Fruit fly (Drosophila melanogaster) whole organism, embryonic: Measurements from ENCODE around the gene Dyrk2.

Source experiments
- Antp ChIP-seq: fragments of 200-800 bp; sonication (Bioruptor generic); optimal IDR thresholded peaks from 3 replicates; lab custom pipeline; 2016; ENCODE audit warnings: missing biosample characterization, missing genetic modification characterization
- Atf6 ChIP-seq: fragments of 200-800 bp; sonication (Bioruptor generic); IDR thresholded peaks from 2 replicates; pipeline ENCODE4 v1.3.6; 2022; ENCODE audit warnings: missing biosample characterization, missing genetic modification characterization
- BEAF-32 ChIP-seq: fragments of 200-800 bp; sonication (Bioruptor generic); optimal IDR thresholded peaks from 3 replicates; lab custom pipeline; 2017; ENCODE audit warnings: missing biosample characterization, missing genetic modification characterization, mild to moderate bottlenecking, moderate library complexity, missing genetic modification reagents
- CG10462 ChIP-seq: fragments of 200-800 bp; sonication (Bioruptor generic); optimal IDR thresholded peaks from 2 replicates; lab custom pipeline; 2016; ENCODE audit warnings: missing biosample characterization, missing genetic modification characterization
- CG10543 ChIP-seq: fragments of 200-800 bp; sonication (Bioruptor generic); optimal IDR thresholded peaks from 3 replicates; lab custom pipeline; 2017; ENCODE audit warnings: missing biosample characterization, mild to moderate bottlenecking, missing genetic modification characterization, moderate library complexity
- CG10654 ChIP-seq: fragments of 200-800 bp; sonication (Bioruptor generic); optimal IDR thresholded peaks from 2 replicates; lab custom pipeline; 2016; ENCODE audit warnings: missing biosample characterization, missing genetic modification characterization
- CG11560 ChIP-seq: fragments of 200-800 bp; sonication (Bioruptor generic); IDR thresholded peaks from 3 replicates; pipeline ENCODE4 v1.3.6; 2022; ENCODE audit warnings: missing biosample characterization, missing genetic modification characterization
- CG15011 ChIP-seq: fragments of 200-800 bp; sonication (Bioruptor generic); optimal IDR thresholded peaks from 3 replicates; lab custom pipeline; 2018; ENCODE audit warnings: missing biosample characterization, mild to moderate bottlenecking, missing genetic modification characterization
- CG17361 ChIP-seq: fragments of 200-800 bp; sonication (Bioruptor generic); IDR thresholded peaks from 3 replicates; pipeline ENCODE4 v1.3.6; 2022; ENCODE audit warnings: missing biosample characterization, missing genetic modification characterization
- CG17568 ChIP-seq: fragments of 200-800 bp; sonication (Bioruptor generic); optimal IDR thresholded peaks from 2 replicates; lab custom pipeline; 2018; ENCODE audit warnings: missing biosample characterization, mild to moderate bottlenecking, missing genetic modification characterization, moderate library complexity
- CG18599 ChIP-seq: fragments of 200-800 bp; sonication (Bioruptor generic); optimal IDR thresholded peaks from 3 replicates; lab custom pipeline; 2017; ENCODE audit warnings: missing biosample characterization, missing genetic modification characterization, mild to moderate bottlenecking, moderate library complexity, missing genetic modification reagents
- CG2120 ChIP-seq: fragments of 200-800 bp; sonication (Bioruptor generic); optimal IDR thresholded peaks from 3 replicates; lab custom pipeline; 2016; ENCODE audit warnings: missing biosample characterization, missing genetic modification characterization
- CG30403 ChIP-seq: fragments of 200-800 bp; sonication (Bioruptor generic); optimal IDR thresholded peaks from 3 replicates; lab custom pipeline; 2016; ENCODE audit warnings: missing biosample characterization, missing genetic modification characterization
- CG3407 ChIP-seq: fragments of 200-800 bp; sonication (Bioruptor generic); optimal IDR thresholded peaks from 2 replicates; lab custom pipeline; 2018; ENCODE audit warnings: missing biosample characterization, mild to moderate bottlenecking, missing genetic modification characterization
- CG3847 ChIP-seq: fragments of 200-800 bp; sonication (Bioruptor generic); IDR thresholded peaks from 2 replicates; pipeline ENCODE4 v1.3.6; 2022; ENCODE audit warnings: missing biosample characterization, missing genetic modification characterization
- CG4730 ChIP-seq: fragments of 200-800 bp; sonication (Bioruptor generic); IDR thresholded peaks from 2 replicates; pipeline ENCODE4 v1.3.6; 2022; ENCODE audit warnings: missing biosample characterization, missing genetic modification characterization
- CG5180 ChIP-seq: fragments of 200-800 bp; sonication (Bioruptor generic); optimal IDR thresholded peaks from 3 replicates; lab custom pipeline; 2017; ENCODE audit warnings: missing biosample characterization, missing genetic modification characterization, mild to moderate bottlenecking, moderate library complexity, missing genetic modification reagents
- CG6813 ChIP-seq: fragments of 200-800 bp; sonication (Bioruptor generic); optimal IDR thresholded peaks from 2 replicates; lab custom pipeline; 2017; ENCODE audit warnings: missing biosample characterization, missing genetic modification characterization, mild to moderate bottlenecking, moderate library complexity, missing genetic modification reagents
- CG7987 ChIP-seq: fragments of 200-800 bp; sonication (Bioruptor generic); optimal IDR thresholded peaks from 2 replicates; lab custom pipeline; 2018; ENCODE audit warnings: missing biosample characterization, mild to moderate bottlenecking, missing genetic modification characterization, moderate library complexity
- CG8388 ChIP-seq: fragments of 200-800 bp; sonication (Bioruptor generic); optimal IDR thresholded peaks from 2 replicates; lab custom pipeline; 2019; ENCODE audit warnings: missing biosample characterization, mild to moderate bottlenecking, missing genetic modification characterization, moderate library complexity
- CG8924 ChIP-seq: fragments of 200-800 bp; optimal IDR thresholded peaks from 3 replicates; lab custom pipeline; 2019; ENCODE audit warnings: missing biosample characterization, mild to moderate bottlenecking, missing genetic modification characterization, moderate library complexity
- CG9609 ChIP-seq: fragments of 200-800 bp; sonication (Bioruptor generic); optimal IDR thresholded peaks from 3 replicates; lab custom pipeline; 2016; ENCODE audit warnings: missing biosample characterization, missing genetic modification characterization
- Gug ChIP-seq: fragments of 200-800 bp; sonication (Bioruptor generic); IDR thresholded peaks from 4 replicates; pipeline ENCODE4 v1.3.6; 2022; ENCODE audit warnings: missing biosample characterization, missing genetic modification characterization
- HLH54F ChIP-seq: fragments of 200-800 bp; sonication (Bioruptor generic); optimal IDR thresholded peaks from 3 replicates; lab custom pipeline; 2016; ENCODE audit warnings: missing biosample characterization, missing genetic modification characterization
- HLHmδ ChIP-seq: fragments of 200-800 bp; sonication (Bioruptor generic); optimal IDR thresholded peaks from 2 replicates; lab custom pipeline; 2018; ENCODE audit warnings: missing biosample characterization, mild to moderate bottlenecking, missing genetic modification characterization, moderate library complexity
- HmgZ ChIP-seq: fragments of 200-800 bp; sonication (Bioruptor generic); optimal IDR thresholded peaks from 2 replicates; lab custom pipeline; 2018; ENCODE audit warnings: missing biosample characterization, mild to moderate bottlenecking, missing genetic modification characterization
- Hmx ChIP-seq: fragments of 200-800 bp; sonication (Bioruptor generic); optimal IDR thresholded peaks from 2 replicates; lab custom pipeline; 2016; ENCODE audit warnings: missing biosample characterization, missing genetic modification characterization
- Hr3 ChIP-seq: fragments of 200-800 bp; sonication (Bioruptor generic); optimal IDR thresholded peaks from 3 replicates; lab custom pipeline; 2016; ENCODE audit warnings: missing biosample characterization, missing genetic modification characterization
- Kr ChIP-seq: fragments of 200-800 bp; sonication (Bioruptor generic); optimal IDR thresholded peaks from 2 replicates; lab custom pipeline; 2017; ENCODE audit warnings: missing biosample characterization, mild to moderate bottlenecking, missing genetic modification characterization
- Lim3 ChIP-seq: fragments of 200-800 bp; sonication (Bioruptor generic); IDR thresholded peaks from 2 replicates; pipeline ENCODE4 v1.3.6; 2022; ENCODE audit warnings: missing biosample characterization, missing genetic modification characterization
- Mes4 ChIP-seq: fragments of 200-800 bp; sonication (Bioruptor generic); optimal IDR thresholded peaks from 2 replicates; lab custom pipeline; 2016; ENCODE audit warnings: missing biosample characterization, missing genetic modification characterization
- Neu2 ChIP-seq: fragments of 200-800 bp; sonication (Bioruptor generic); optimal IDR thresholded peaks from 3 replicates; lab custom pipeline; 2016; ENCODE audit warnings: missing biosample characterization, missing genetic modification characterization, borderline replicate concordance
- Oli ChIP-seq: fragments of 200-800 bp; sonication (Bioruptor generic); optimal IDR thresholded peaks from 2 replicates; lab custom pipeline; 2018; ENCODE audit warnings: missing biosample characterization, mild to moderate bottlenecking, missing genetic modification characterization, moderate library complexity
- Xrp1 ChIP-seq: fragments of 200-800 bp; sonication (Bioruptor generic); IDR thresholded peaks from 2 replicates; pipeline ENCODE4 v1.3.6; 2022; ENCODE audit warnings: missing biosample characterization, missing genetic modification characterization
- YL-1 ChIP-seq: fragments of 200-800 bp; sonication (Bioruptor generic); optimal IDR thresholded peaks from 3 replicates; lab custom pipeline; 2017; ENCODE audit warnings: missing biosample characterization, mild to moderate bottlenecking, missing genetic modification characterization
- chm ChIP-seq: fragments of 200-800 bp; sonication (Bioruptor generic); IDR thresholded peaks from 2 replicates; pipeline ENCODE4 v1.3.6; 2022; ENCODE audit warnings: missing biosample characterization, missing genetic modification characterization
- chn ChIP-seq: fragments of 200-800 bp; sonication (Bioruptor generic); optimal IDR thresholded peaks from 2 replicates; lab custom pipeline; 2016; ENCODE audit warnings: missing biosample characterization, missing genetic modification characterization
- lilli ChIP-seq: fragments of 200-800 bp; sonication (Bioruptor generic); optimal IDR thresholded peaks from 3 replicates; lab custom pipeline; 2016; ENCODE audit warnings: missing biosample characterization, missing genetic modification characterization
- nau ChIP-seq: fragments of 200-800 bp; sonication (Bioruptor generic); optimal IDR thresholded peaks from 3 replicates; lab custom pipeline; 2017; ENCODE audit warnings: missing biosample characterization, mild to moderate bottlenecking, missing genetic modification characterization, missing genetic modification reagents
- pnt ChIP-seq: fragments of 200-800 bp; sonication (Bioruptor generic); optimal IDR thresholded peaks from 3 replicates; lab custom pipeline; 2016; ENCODE audit warnings: missing biosample characterization, missing genetic modification characterization
- prd ChIP-seq, 3 experiments: fragments of >200 bp in 2 of 3; fragments of 200-800 bp in 1 of 3; sonication (Bioruptor generic) in 1 of 3; optimal IDR thresholded peaks in 2 of 3; IDR thresholded peaks in 1 of 3; 2 replicates in 2 of 3; 3 replicates in 1 of 3; pipeline versions ENCODE4 v1.3.6 to Lab custom; 2017 to 2022; ENCODE audit warnings: missing biosample characterization in 1 of 3, missing genetic modification characterization in 1 of 3
- pros ChIP-seq: fragments of 200-800 bp; sonication (Bioruptor generic); optimal IDR thresholded peaks from 3 replicates; lab custom pipeline; 2019; ENCODE audit warnings: missing biosample characterization, mild to moderate bottlenecking, missing genetic modification characterization, moderate library complexity
- sc ChIP-seq, 3 experiments: fragments of >200 bp in 2 of 3; fragments of 200-800 bp in 1 of 3; sonication (Bioruptor generic) in 1 of 3; optimal IDR thresholded peaks; 2 replicates in 2 of 3; 3 replicates in 1 of 3; lab custom pipeline; 2017; ENCODE audit warnings: mild to moderate bottlenecking in 1 of 3, missing biosample characterization in 1 of 3, missing genetic modification characterization in 1 of 3, missing genetic modification reagents in 1 of 3
- sens-2 ChIP-seq: fragments of 200-800 bp; sonication (Bioruptor generic); IDR thresholded peaks from 2 replicates; pipeline ENCODE4 v1.3.6; 2022; ENCODE audit warnings: missing biosample characterization, missing genetic modification characterization
- sob ChIP-seq: fragments of 200-800 bp; sonication (Bioruptor generic); IDR thresholded peaks from 2 replicates; pipeline ENCODE4 v1.3.6; 2022; ENCODE audit warnings: missing biosample characterization, missing genetic modification characterization
- sr ChIP-seq: fragments of 200-800 bp; sonication (Bioruptor generic); IDR thresholded peaks from 3 replicates; pipeline ENCODE4 v1.3.6; 2022; ENCODE audit warnings: missing biosample characterization, missing genetic modification characterization
- toy ChIP-seq: fragments of 200-800 bp; sonication (Bioruptor generic); IDR thresholded peaks from 2 replicates; pipeline ENCODE4 v1.3.6; 2022; ENCODE audit warnings: missing biosample characterization, missing genetic modification characterization
- tx ChIP-seq: fragments of 200-800 bp; sonication (Bioruptor generic); optimal IDR thresholded peaks from 2 replicates; lab custom pipeline; 2016; ENCODE audit warnings: missing biosample characterization, missing genetic modification characterization
- yki ChIP-seq: fragments of >200 bp; optimal IDR thresholded peaks from 3 replicates; lab custom pipeline; 2018
- zfh1 ChIP-seq: fragments of 200-800 bp; sonication (Bioruptor generic); IDR thresholded peaks from 3 replicates; pipeline ENCODE4 v1.3.6; 2022; ENCODE audit warnings: missing biosample characterization, missing genetic modification characterization

The Dyrk2 gene

dm6 chr2L:14141238-14141637, 92.7 kb downstream of the Dyrk2 start (continued):
- TF ChIP-seq CG5180 (GFP tag; lab: Kevin White, UChicago) = no peak
- no peak for TF ChIP-seq CG10543 (GFP tag; lab: Kevin White, UChicago)
- 0 out of 3 replicates have a peak, but pooled peaks have one; percentile 35 for TF ChIP-seq CG17361 (GFP tag; lab: Robert Waterston, UW)
- no peak for TF ChIP-seq HmgZ (tag; lab: Kevin White, UChicago)
- peak; percentile 36; the same call in 1 of the 2 replicates for TF ChIP-seq chm (GFP tag; lab: Robert Waterston, UW)
- 0 out of 3 replicates have a peak, but pooled peaks have one; percentile 16 for TF ChIP-seq zfh1
- TF ChIP-seq CG2120 (GFP tag; lab: Kevin White, UChicago) = peak; percentile 68
- TF ChIP-seq CG9609 (GFP tag; lab: Kevin White, UChicago) = no peak
- TF ChIP-seq Gug (GFP tag; lab: Robert Waterston, UW) = 0 out of 4 replicates have a peak, but pooled peaks have one; percentile 21
- TF ChIP-seq CG15011 = no peak
- no peak for TF ChIP-seq Neu2 (GFP tag; lab: Kevin White, UChicago)
- TF ChIP-seq sc (optimal IDR thresholded peaks at IDR 0.05; lab: Kevin White, UChicago) = no peak
- no peak for TF ChIP-seq sc (GFP tag; optimal IDR thresholded peaks at IDR 0.05; lab: Kevin White, UChicago)
- no peak for TF ChIP-seq chn (GFP tag; lab: Kevin White, UChicago)
- TF ChIP-seq yki (lab: Kevin White, UChicago) = no peak
- no peak for TF ChIP-seq sens-2 (GFP tag; lab: Robert Waterston, UW)
- TF ChIP-seq Xrp1 = peak; percentile 21; the same call in 1 of the 2 replicates
- TF ChIP-seq BEAF-32 (GFP tag; lab: Kevin White, UChicago) = no peak
- no peak for TF ChIP-seq prd (optimal IDR thresholded peaks at IDR 0.05; lab: Kevin White, UChicago)
- TF ChIP-seq prd (GFP tag; IDR thresholded peaks at IDR 0.05; lab: Robert Waterston, UW) = peak; percentile 46; the same call in 1 of the 3 replicates
- TF ChIP-seq Oli (tag; lab: Kevin White, UChicago) = peak; percentile 25
- TF ChIP-seq Atf6 (GFP tag; lab: Robert Waterston, UW) = peak; percentile 47; the same call in 1 of the 2 replicates
- no peak for TF ChIP-seq pnt (GFP tag; lab: Kevin White, UChicago)
- TF ChIP-seq CG18599 (GFP tag; lab: Kevin White, UChicago) = peak; percentile 85
- TF ChIP-seq CG30403 (GFP tag; lab: Kevin White, UChicago) = peak; percentile 39
- no peak for TF ChIP-seq CG6813
- no peak for TF ChIP-seq CG10654 (GFP tag; lab: Kevin White, UChicago)
- TF ChIP-seq Lim3 (GFP tag; lab: Robert Waterston, UW) = no peak
- no peak for TF ChIP-seq sr (GFP tag; lab: Robert Waterston, UW)
- no peak for TF ChIP-seq Kr
- no peak for TF ChIP-seq nau (GFP tag; lab: Kevin White, UChicago)
- no peak for TF ChIP-seq Hr3 (GFP tag; lab: Kevin White, UChicago)
- peak; percentile 34 for TF ChIP-seq Antp (GFP tag; lab: Kevin White, UChicago)
- peak; percentile 41 for TF ChIP-seq CG8924 (tag; lab: Kevin White, UChicago)
- peak; percentile 21 for TF ChIP-seq pros (GFP tag; lab: Kevin White, UChicago)
- no peak for TF ChIP-seq CG3407 (GFP tag; lab: Kevin White, UChicago)
- no peak for TF ChIP-seq Mes4 (GFP tag; lab: Kevin White, UChicago)
- peak; percentile 46 for TF ChIP-seq CG3847 (GFP tag; lab: Robert Waterston, UW)
- no peak for TF ChIP-seq HLHmδ (GFP tag; lab: Kevin White, UChicago)
- no peak for TF ChIP-seq Hmx (GFP tag; lab: Kevin White, UChicago)
- TF ChIP-seq CG4730 (GFP tag; lab: Robert Waterston, UW) = no peak
- no peak for TF ChIP-seq CG8388 (GFP tag; lab: Kevin White, UChicago)
- TF ChIP-seq YL-1 (GFP tag; lab: Kevin White, UChicago) = no peak
- TF ChIP-seq CG10462 (GFP tag; lab: Kevin White, UChicago) = no peak
- no peak for TF ChIP-seq CG17568 (GFP tag; lab: Kevin White, UChicago)
- no peak for TF ChIP-seq HLH54F
- no peak for TF ChIP-seq CG11560 (tag; lab: Robert Waterston, UW)
- TF ChIP-seq tx = no peak
- no peak for TF ChIP-seq toy (GFP tag; lab: Robert Waterston, UW)
- no peak for TF ChIP-seq CG7987 (GFP tag; lab: Kevin White, UChicago)
- peak; percentile 40; the same call in 1 of the 2 replicates for TF ChIP-seq sob (GFP tag; lab: Robert Waterston, UW)
- TF ChIP-seq lilli (GFP tag; lab: Kevin White, UChicago) = peak; percentile 49
